Comparison of ENCODE assay signal across 2 worm cellular contexts in genomic region chrX:10770988-10771496, ce11.
TF ChIP-seq lines count a peak whose summit lies in the region.

No protein-coding gene starts in this region.

TF ChIP-seq in whole organism, L1 larva, 84 proteins besides CTCF, POLR2A, EP300 and RAD21 (continued from another document):
- TF ChIP-seq skn-1 (tag; optimal IDR thresholded peaks at IDR 0.05; lab: Kevin White, UChicago) (peak; percentile 75), nhr-85 (tag; lab: Kevin White, UChicago) (peak; percentile 97), fos-1 (tag; optimal IDR thresholded peaks at IDR 0.05; lab: Kevin White, UChicago) (peak; percentile 23), ama-1 (optimal IDR thresholded peaks at IDR 0.05; lab: Kevin White, UChicago) (peak; percentile 3), alr-1 (tag; optimal IDR thresholded peaks at IDR 0.05; lab: Kevin White, UChicago; ENCODE audit: borderline replicate concordance) (no peak), grh-1 (GFP tag; IDR thresholded peaks at IDR 0.05; lab: Robert Waterston, UW) (peak; percentile 61), unc-62 (GFP tag; optimal IDR thresholded peaks at IDR 0.05; lab: Kevin White, UChicago) (no peak), ceh-88 (GFP tag; IDR thresholded peaks at IDR 0.05; lab: Robert Waterston, UW) (peak; percentile 61; the same call in 1 of the 2 replicates), nhr-12 (tag; optimal IDR thresholded peaks at IDR 0.05; lab: Kevin White, UChicago) (no peak), blmp-1 (tag; optimal IDR thresholded peaks at IDR 0.05; lab: Kevin White, UChicago) (peak; percentile 100), elt-2 (tag; optimal IDR thresholded peaks at IDR 0.05; lab: Kevin White, UChicago) (peak; percentile 45), jun-1 (tag; optimal IDR thresholded peaks at IDR 0.05; lab: Kevin White, UChicago) (peak; percentile 65), fkh-8 (tag; optimal IDR thresholded peaks at IDR 0.05; lab: Kevin White, UChicago) (peak; percentile 92), nhr-19 (GFP tag; conservative IDR thresholded peaks at IDR 0.05; lab: Robert Waterston, UW) (peak; percentile 89), nhr-84 (tag; optimal IDR thresholded peaks at IDR 0.05; lab: Kevin White, UChicago) (no peak), swsn-7 (tag; optimal IDR thresholded peaks at IDR 0.05; lab: Kevin White, UChicago) (peak; percentile 87), lir-3 (tag; optimal IDR thresholded peaks at IDR 0.05; lab: Kevin White, UChicago; ENCODE audit: poor library complexity) (peak; percentile 40), hlh-4 (tag; optimal IDR thresholded peaks at IDR 0.05; lab: Kevin White, UChicago) (no peak), snu-23 (GFP tag; optimal IDR thresholded peaks at IDR 0.05; lab: Kevin White, UChicago) (peak; percentile 95), snpc-4 (tag; optimal IDR thresholded peaks at IDR 0.05; lab: Kevin White, UChicago) (peak; percentile 29), egl-27 (tag; optimal IDR thresholded peaks at IDR 0.05; lab: Kevin White, UChicago) (peak; percentile 9 to 68), xbp-1 (tag; optimal IDR thresholded peaks at IDR 0.05; lab: Kevin White, UChicago) (peak; percentile 75), pax-3 (tag; optimal IDR thresholded peaks at IDR 0.05; lab: Kevin White, UChicago) (peak; percentile 69), fkh-4 (tag; optimal IDR thresholded peaks at IDR 0.05; lab: Kevin White, UChicago; ENCODE audit: borderline replicate concordance) (no peak), egl-13 (tag; optimal IDR thresholded peaks at IDR 0.05; lab: Kevin White, UChicago) (peak; percentile 89), ztf-4 (tag; optimal IDR thresholded peaks at IDR 0.05; lab: Kevin White, UChicago) (peak; percentile 74)

TF ChIP-seq in whole organism, L4 larva, 104 proteins besides CTCF, POLR2A, EP300 and RAD21 (continued from another document):
- TF ChIP-seq nhr-111 (GFP tag; optimal IDR thresholded peaks at IDR 0.05; lab: Kevin White, UChicago), result no peak
- peak; percentile 97 for TF ChIP-seq aha-1 (tag; lab: Kevin White, UChicago)
- no peak for TF ChIP-seq F49E8.2 (tag; optimal IDR thresholded peaks at IDR 0.05; lab: Kevin White, UChicago; ENCODE audit: borderline replicate concordance)
- TF ChIP-seq hlh-11 (tag; optimal IDR thresholded peaks at IDR 0.05; lab: Kevin White, UChicago), result peak; percentile 98
- TF ChIP-seq unc-62 (GFP tag; optimal IDR thresholded peaks at IDR 0.05 in 1 of 2; lab: Kevin White, UChicago), result peak in 1 of 2 experiments; percentile 100
- no peak for TF ChIP-seq unc-62 (tag; optimal IDR thresholded peaks at IDR 0.05; lab: Kevin White, UChicago)
- TF ChIP-seq rbr-2 (tag; optimal IDR thresholded peaks at IDR 0.05; lab: Kevin White, UChicago), result peak; percentile 86
- TF ChIP-seq daf-16 (GFP tag; optimal IDR thresholded peaks at IDR 0.05; lab: Kevin White, UChicago), result peak in 1 of 2 experiments; percentile 97
- TF ChIP-seq daf-16 (tag; optimal IDR thresholded peaks at IDR 0.05; lab: Kevin White, UChicago), result peak; percentile 85
- TF ChIP-seq daf-8 (GFP tag; IDR thresholded peaks at IDR 0.05; lab: Robert Waterston, UW), result no peak
- no peak for TF ChIP-seq nhr-6 (tag; optimal IDR thresholded peaks at IDR 0.05; lab: Kevin White, UChicago)
- TF ChIP-seq dmd-6 (GFP tag; IDR thresholded peaks at IDR 0.05; lab: Robert Waterston, UW), result peak; percentile 93
- no peak for TF ChIP-seq dmd-9 (GFP tag; IDR thresholded peaks at IDR 0.05; lab: Robert Waterston, UW)
- TF ChIP-seq ztf-11 (tag; optimal IDR thresholded peaks at IDR 0.05; lab: Kevin White, UChicago), result no peak
- peak; percentile 91 for TF ChIP-seq dve-1 (tag; optimal IDR thresholded peaks at IDR 0.05; lab: Kevin White, UChicago; ENCODE audit: insufficient read depth)
- TF ChIP-seq tra-1 (GFP tag; IDR thresholded peaks at IDR 0.05; lab: Robert Waterston, UW), result peak; percentile 92
- TF ChIP-seq ceh-20 (GFP tag; IDR thresholded peaks at IDR 0.05; lab: Robert Waterston, UW), result peak; percentile 92
- no peak for TF ChIP-seq ama-1 (optimal IDR thresholded peaks at IDR 0.05; lab: Kevin White, UChicago)
- TF ChIP-seq lsy-2 (tag; optimal IDR thresholded peaks at IDR 0.05; lab: Kevin White, UChicago), result peak; percentile 73 to 85
- TF ChIP-seq duxl-1 (tag; optimal IDR thresholded peaks at IDR 0.05; lab: Kevin White, UChicago; ENCODE audit: poor library complexity), result no peak
- TF ChIP-seq cey-2 (tag; optimal IDR thresholded peaks at IDR 0.05; lab: Kevin White, UChicago; ENCODE audit: borderline replicate concordance, insufficient read depth), result peak; percentile 67
- no peak for TF ChIP-seq spr-3 (GFP tag; optimal IDR thresholded peaks at IDR 0.05; lab: Kevin White, UChicago)
- no peak for TF ChIP-seq skn-1 (tag; optimal IDR thresholded peaks at IDR 0.05; lab: Kevin White, UChicago)
- 0 out of 2 replicates have a peak, but pooled peaks have one; percentile 51 for TF ChIP-seq egl-43 (GFP tag; IDR thresholded peaks at IDR 0.05; lab: Robert Waterston, UW)
- peak; percentile 64; the same call in 1 of the 2 replicates for TF ChIP-seq hmg-1.1 (GFP tag; IDR thresholded peaks at IDR 0.05; lab: Robert Waterston, UW)
- TF ChIP-seq ceh-28 (tag; optimal IDR thresholded peaks at IDR 0.05; lab: Kevin White, UChicago), result no peak
- no peak for TF ChIP-seq unc-39 (tag; optimal IDR thresholded peaks at IDR 0.05; lab: Kevin White, UChicago)
- TF ChIP-seq mes-2 (tag; optimal IDR thresholded peaks at IDR 0.05; lab: Kevin White, UChicago; ENCODE audit: poor library complexity, severe bottlenecking), result peak; percentile 41
- no peak for TF ChIP-seq R02D3.7 (tag; optimal IDR thresholded peaks at IDR 0.05; lab: Kevin White, UChicago)
- TF ChIP-seq fos-1 (tag; optimal IDR thresholded peaks at IDR 0.05; lab: Kevin White, UChicago), result no peak
- TF ChIP-seq nhr-237 (tag; optimal IDR thresholded peaks at IDR 0.05; lab: Kevin White, UChicago), result no peak
- peak; percentile 39 to 76 for TF ChIP-seq hif-1 (tag; optimal IDR thresholded peaks at IDR 0.05; lab: Kevin White, UChicago)
